Worm (Caenorhabditis elegans) whole organism, L2 larva: ENCODE measurements around the gene C04G6.4.

ENCODE experiments used
- C34F6.9 ChIP-seq: fragments of 150-350 bp; optimal IDR thresholded peaks from 2 replicates; lab custom pipeline; 2014; ENCODE audit warnings: missing biosample characterization, missing genetic modification characterization
- F13H6.1 ChIP-seq: sonication (generic microtip); optimal IDR thresholded peaks from 2 replicates; lab custom pipeline; 2016; ENCODE audit warnings: missing genetic modification characterization, missing compliant biosample characterization
- R02D3.7 ChIP-seq: fragments of 150-350 bp; optimal IDR thresholded peaks from 2 replicates; lab custom pipeline; 2014; ENCODE audit warnings: missing biosample characterization, missing genetic modification characterization
- Y55F3AM.14 ChIP-seq: fragments of 200-800 bp; sonication (Bioruptor generic); optimal IDR thresholded peaks from 2 replicates; lab custom pipeline; 2018; ENCODE audit warnings: mild to moderate bottlenecking, missing genetic modification characterization, missing compliant biosample characterization
- aly-2 ChIP-seq: fragments of 150-350 bp; optimal IDR thresholded peaks from 2 replicates; lab custom pipeline; 2014; ENCODE audit warnings: missing biosample characterization, missing genetic modification characterization
- ama-1 ChIP-seq: fragments of 150-350 bp; optimal IDR thresholded peaks from 2 replicates; lab custom pipeline; 2018; ENCODE audit warnings: inconsistent platforms
- blmp-1 ChIP-seq: sonication (generic microtip); optimal IDR thresholded peaks from 2 replicates; lab custom pipeline; 2017; ENCODE audit warnings: missing genetic modification characterization, mild to moderate bottlenecking, missing compliant biosample characterization, antibody characterized with exemption, moderate library complexity; ENCODE audit not compliant: insufficient read depth
- ceh-16 ChIP-seq: fragments of 150-350 bp; optimal IDR thresholded peaks from 2 replicates; lab custom pipeline; 2014; ENCODE audit warnings: missing biosample characterization, missing genetic modification characterization
- ceh-82 ChIP-seq: fragments of 150-350 bp; optimal IDR thresholded peaks from 2 replicates; lab custom pipeline; 2014; ENCODE audit warnings: missing biosample characterization, missing genetic modification characterization
- crh-2 ChIP-seq: sonication (generic microtip); optimal IDR thresholded peaks from 2 replicates; lab custom pipeline; 2017; ENCODE audit warnings: missing biosample characterization, missing genetic modification characterization
- dmd-4 ChIP-seq: sonication (generic microtip); optimal IDR thresholded peaks from 2 replicates; lab custom pipeline; 2017; ENCODE audit warnings: missing biosample characterization, missing genetic modification characterization
- egl-27 ChIP-seq: sonication (generic microtip); optimal IDR thresholded peaks from 3 replicates; lab custom pipeline; 2017; ENCODE audit warnings: missing biosample characterization, missing genetic modification reagents, missing genetic modification characterization
- elt-3 ChIP-seq: sonication (generic microtip); optimal IDR thresholded peaks from 2 replicates; lab custom pipeline; 2017; ENCODE audit warnings: missing biosample characterization, missing genetic modification characterization
- gmeb-1 ChIP-seq: fragments of 150-350 bp; optimal IDR thresholded peaks from 2 replicates; lab custom pipeline; 2014; ENCODE audit warnings: missing biosample characterization, missing genetic modification characterization
- lin-11 ChIP-seq: fragments of 150-350 bp; sonication (generic microtip); optimal IDR thresholded peaks from 2 replicates; lab custom pipeline; 2014; ENCODE audit warnings: missing biosample characterization, missing genetic modification characterization, inconsistent platforms, mixed read lengths
- lin-13 ChIP-seq: fragments of 150-350 bp; optimal IDR thresholded peaks from 2 replicates; lab custom pipeline; 2014; ENCODE audit warnings: missing biosample characterization, missing genetic modification reagents, missing genetic modification characterization
- lin-39 ChIP-seq: fragments of 150-350 bp; optimal IDR thresholded peaks from 2 replicates; lab custom pipeline; 2014; ENCODE audit warnings: missing biosample characterization, missing genetic modification reagents, missing genetic modification characterization
- lsy-2 ChIP-seq, 2 experiments: fragments of 150-350 bp in 1 of 2; sonication (generic microtip) in 1 of 2; optimal IDR thresholded peaks; 2 replicates each; lab custom pipeline; 2014 to 2017; ENCODE audit warnings: missing biosample characterization in 2 of 2, missing genetic modification characterization in 2 of 2
- mab-5 ChIP-seq: fragments of 150-350 bp; optimal IDR thresholded peaks from 2 replicates; lab custom pipeline; 2014; ENCODE audit warnings: missing biosample characterization, missing genetic modification characterization
- mbf-1 ChIP-seq: sonication (generic microtip); optimal IDR thresholded peaks from 2 replicates; lab custom pipeline; 2017; ENCODE audit warnings: missing biosample characterization, missing genetic modification characterization
- nhr-10 ChIP-seq: sonication (generic microtip); optimal IDR thresholded peaks from 2 replicates; lab custom pipeline; 2017; ENCODE audit warnings: missing biosample characterization, missing genetic modification characterization
- nhr-11 ChIP-seq: fragments of 150-350 bp; optimal IDR thresholded peaks from 2 replicates; lab custom pipeline; 2014; ENCODE audit warnings: missing biosample characterization, missing genetic modification characterization
- nhr-12 ChIP-seq: fragments of 150-350 bp; optimal IDR thresholded peaks from 2 replicates; lab custom pipeline; 2014; ENCODE audit warnings: missing biosample characterization, missing genetic modification characterization
- nhr-129 ChIP-seq: fragments of 150-350 bp; optimal IDR thresholded peaks from 2 replicates; lab custom pipeline; 2014; ENCODE audit warnings: missing biosample characterization, missing genetic modification characterization
- nhr-23 ChIP-seq: fragments of 150-350 bp; optimal IDR thresholded peaks from 2 replicates; lab custom pipeline; 2014; ENCODE audit warnings: missing biosample characterization, missing genetic modification reagents, missing genetic modification characterization
- nhr-25 ChIP-seq: fragments of 150-350 bp; sonication (generic microtip); optimal IDR thresholded peaks from 3 replicates; lab custom pipeline; 2014; ENCODE audit warnings: missing biosample characterization, missing genetic modification characterization
- nhr-6 ChIP-seq: fragments of 150-350 bp; optimal IDR thresholded peaks from 2 replicates; lab custom pipeline; 2014; ENCODE audit warnings: missing biosample characterization, missing genetic modification characterization
- sem-4 ChIP-seq: fragments of 150-350 bp; optimal IDR thresholded peaks from 2 replicates; lab custom pipeline; 2014; ENCODE audit warnings: missing biosample characterization, missing genetic modification reagents, missing genetic modification characterization
- sma-3 ChIP-seq: sonication (generic microtip); optimal IDR thresholded peaks from 2 replicates; lab custom pipeline; 2016; ENCODE audit warnings: missing genetic modification reagents, missing genetic modification characterization, missing compliant biosample characterization
- sma-9 ChIP-seq, 2 experiments: fragments of 150-350 bp in 1 of 2; sonication (generic microtip) in 1 of 2; optimal IDR thresholded peaks; 2 replicates each; lab custom pipeline; 2014 to 2016; ENCODE audit warnings: missing genetic modification characterization in 2 of 2, mild to moderate bottlenecking in 1 of 2, missing biosample characterization in 1 of 2, missing compliant biosample characterization in 1 of 2, missing genetic modification reagents in 1 of 2, moderate library complexity in 1 of 2
- snpc-4 ChIP-seq: fragments of 150-350 bp; optimal IDR thresholded peaks from 2 replicates; lab custom pipeline; 2014; ENCODE audit warnings: missing biosample characterization, missing genetic modification characterization
- unc-39 ChIP-seq: fragments of 150-350 bp; optimal IDR thresholded peaks from 2 replicates; lab custom pipeline; 2014; ENCODE audit warnings: missing biosample characterization, missing genetic modification characterization
- unc-62 ChIP-seq: fragments of 150-350 bp; optimal IDR thresholded peaks from 2 replicates; lab custom pipeline; 2014; ENCODE audit warnings: missing biosample characterization, missing genetic modification reagents, missing genetic modification characterization
- ztf-1 ChIP-seq: fragments of 200-800 bp; sonication (Bioruptor generic); conservative IDR thresholded peaks from 2 replicates; pipeline ENCODE4 v1.3.6; 2022; ENCODE audit warnings: missing genetic modification characterization, missing compliant biosample characterization
- ztf-11 ChIP-seq: sonication (generic microtip); optimal IDR thresholded peaks from 2 replicates; lab custom pipeline; 2017; ENCODE audit warnings: missing biosample characterization, missing genetic modification characterization
- ztf-4 ChIP-seq: fragments of 150-350 bp; optimal IDR thresholded peaks from 2 replicates; lab custom pipeline; 2014; ENCODE audit warnings: missing biosample characterization, missing genetic modification characterization

C04G6.4 gene

DNA sequence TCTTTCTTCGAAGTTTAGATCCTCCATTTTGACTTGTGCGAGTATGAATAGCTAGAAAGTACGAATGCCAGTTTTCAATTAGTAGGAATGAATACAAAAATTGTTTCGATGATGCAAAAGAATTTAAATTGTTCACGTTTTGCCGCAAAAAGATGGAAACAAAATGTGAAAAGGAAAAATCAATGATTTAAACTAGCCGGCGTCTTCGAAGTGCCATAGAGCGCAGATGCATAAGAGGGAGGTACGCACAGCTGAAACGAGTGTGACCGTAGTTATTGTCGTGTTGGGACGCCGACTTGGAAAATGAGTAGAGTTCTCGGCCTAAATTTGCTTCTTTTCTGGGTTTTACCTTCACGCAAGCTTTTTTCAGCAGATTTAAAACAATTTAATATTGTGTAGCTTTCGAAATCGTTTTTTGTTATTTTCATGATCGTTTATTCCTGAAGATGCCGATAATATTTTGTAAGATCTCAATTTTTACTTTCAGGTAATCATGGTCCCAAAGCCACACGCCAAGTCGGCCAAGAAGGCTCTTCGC is 28.0 kb downstream of the C04G6.4 start, which contains the start of the genes ify-1 and rpl-22 (continued):
- TF ChIP-seq nhr-10 (tag; lab: Kevin White, UChicago): peak; percentile 34
- peak; percentile 94 for TF ChIP-seq snpc-4
- TF ChIP-seq Y55F3AM.14 (GFP tag; lab: Kevin White, UChicago): peak; percentile 28
- peak; percentile 96 for TF ChIP-seq lin-11 (tag; lab: Kevin White, UChicago)
- TF ChIP-seq nhr-11 (tag; lab: Kevin White, UChicago): peak; percentile 37
- peak; percentile 71 for TF ChIP-seq ceh-16 (tag; lab: Kevin White, UChicago)
- TF ChIP-seq gmeb-1 (tag; lab: Kevin White, UChicago): peak; percentile 95
- TF ChIP-seq blmp-1: peak; percentile 86
- TF ChIP-seq ztf-11 (tag; lab: Kevin White, UChicago): no peak
- TF ChIP-seq lin-13 (GFP tag; lab: Kevin White, UChicago): peak; percentile 95
- no peak for TF ChIP-seq unc-39 (tag; lab: Kevin White, UChicago)
- no peak for TF ChIP-seq mbf-1 (tag; lab: Kevin White, UChicago)
- TF ChIP-seq dmd-4: no peak
- peak; percentile 73 for TF ChIP-seq ceh-82
- TF ChIP-seq ztf-4 (tag; lab: Kevin White, UChicago): peak; percentile 90
- peak; percentile 98 for TF ChIP-seq nhr-129 (tag; lab: Kevin White, UChicago)

DNA sequence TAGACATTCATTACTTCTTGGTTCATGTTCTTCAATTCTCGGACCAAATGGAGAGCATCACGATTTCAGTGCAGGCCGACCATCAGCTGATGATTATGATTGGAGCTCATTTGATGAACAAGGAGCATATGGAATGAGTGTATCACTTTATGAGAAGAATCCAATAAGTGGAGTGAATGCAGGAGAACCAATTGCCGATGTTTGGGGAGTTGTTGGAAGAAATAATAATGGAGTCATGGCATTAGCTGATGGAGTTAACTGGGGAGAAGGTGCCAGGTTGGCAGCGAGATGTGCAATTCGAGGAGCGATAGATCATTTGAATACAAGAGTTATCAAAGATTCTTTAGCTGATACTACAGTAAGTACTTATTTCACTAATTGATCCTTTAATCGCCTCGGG is 32.5 kb downstream of the C04G6.4 start:
- TF ChIP-seq egl-27: no peak
- TF ChIP-seq nhr-12 (tag; lab: Kevin White, UChicago): no peak
- TF ChIP-seq aly-2 (tag; lab: Kevin White, UChicago): no peak
- TF ChIP-seq ztf-1: no peak
- no peak for TF ChIP-seq mbf-1 (tag; lab: Kevin White, UChicago)
- no peak for TF ChIP-seq ceh-82
- no peak for TF ChIP-seq lin-39 (tag; lab: Kevin White, UChicago)
- no peak for TF ChIP-seq elt-3 (tag; lab: Kevin White, UChicago)

- TF ChIP-seq lsy-2 (tag; optimal IDR thresholded peaks at IDR 0.05; lab: Kevin White, UChicago) (peak in 1 of 2 experiments; percentile 31), nhr-129 (tag; lab: Kevin White, UChicago) (peak; percentile 28), unc-62 (GFP tag; lab: Kevin White, UChicago) (no peak), sma-3 (GFP tag; lab: Kevin White, UChicago) (no peak)
These were observed 33.3 kb downstream of the C04G6.4 start, which contains the start of gene F33G12.6 for ce11 chrII:5049865-5050342. Gene F33G12.6, plus strand, starts transcription at chrII:5049915.

DNA sequence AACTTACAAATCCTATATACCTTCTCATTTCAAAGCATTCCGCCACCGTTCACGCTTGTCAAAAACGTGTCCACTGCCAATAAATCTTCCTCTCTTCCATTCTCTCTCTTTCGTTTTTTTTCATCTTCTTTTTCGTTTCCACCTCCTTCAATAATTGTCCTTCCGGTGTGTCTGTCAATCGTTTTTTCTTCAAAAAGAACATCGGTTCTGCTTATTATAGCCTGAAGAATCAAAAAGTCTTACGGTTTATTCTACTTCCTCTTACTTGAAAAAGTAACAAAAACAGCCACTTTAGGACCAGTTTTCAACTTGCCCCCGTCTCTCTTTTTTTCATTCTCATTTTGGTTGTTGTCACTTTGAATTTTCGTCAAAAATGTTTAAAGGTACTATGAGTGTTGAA is 34.0 kb downstream of the C04G6.4 start:
- TF ChIP-seq blmp-1 (peak; percentile 22), mab-5 (tag; lab: Kevin White, UChicago) (peak; percentile 62), egl-27 (peak; percentile 28), sem-4 (peak; percentile 31), nhr-129 (tag; lab: Kevin White, UChicago) (peak; percentile 5), F13H6.1 (peak; percentile 11), nhr-25 (tag; lab: Kevin White, UChicago) (peak; percentile 84), lin-11 (tag; lab: Kevin White, UChicago) (no peak), C34F6.9 (peak; percentile 2), nhr-6 (tag; lab: Kevin White, UChicago) (peak; percentile 4), R02D3.7 (tag; lab: Kevin White, UChicago) (no peak), unc-39 (tag; lab: Kevin White, UChicago) (no peak), sma-3 (GFP tag; lab: Kevin White, UChicago) (peak; percentile 21), lsy-2 (tag; optimal IDR thresholded peaks at IDR 0.05; lab: Kevin White, UChicago) (peak in 1 of 2 experiments; percentile 29), crh-2 (tag; lab: Kevin White, UChicago) (peak; percentile 64), sma-9 (GFP tag; optimal IDR thresholded peaks at IDR 0.05; lab: Kevin White, UChicago) (peak; percentile 19), sma-9 (tag; optimal IDR thresholded peaks at IDR 0.05; lab: Kevin White, UChicago) (no peak), ama-1 (lab: Kevin White, UChicago) (no peak), nhr-23 (tag; lab: Kevin White, UChicago) (no peak)
